Worm (Caenorhabditis elegans) whole organism, early embryonic: ENCODE data around the gene C16D9.9.

Experiments
- B0310.2 ChIP-seq: sonication (generic microtip); optimal IDR thresholded peaks from 2 replicates; lab custom pipeline; 2016; ENCODE audit warnings: mild to moderate bottlenecking, missing genetic modification characterization, missing compliant biosample characterization
- F13C5.2 ChIP-seq: sonication (generic microtip); optimal IDR thresholded peaks from 2 replicates; lab custom pipeline; 2017; ENCODE audit warnings: mild to moderate bottlenecking, missing genetic modification characterization, inconsistent platforms, missing compliant biosample characterization
- aly-1 ChIP-seq: sonication (generic microtip); optimal IDR thresholded peaks from 2 replicates; lab custom pipeline; 2016; ENCODE audit warnings: missing genetic modification characterization, missing compliant biosample characterization
- ama-1 ChIP-seq: fragments of 150-350 bp; optimal IDR thresholded peaks from 2 replicates; lab custom pipeline; 2014
- ceh-13 ChIP-seq: fragments of 200-800 bp; sonication (Bioruptor generic); optimal IDR thresholded peaks from 2 replicates; lab custom pipeline; 2018; ENCODE audit warnings: mild to moderate bottlenecking, missing genetic modification characterization, missing compliant biosample characterization
- ceh-36 ChIP-seq: sonication (generic microtip); optimal IDR thresholded peaks from 2 replicates; lab custom pipeline; 2016; ENCODE audit warnings: missing genetic modification characterization, inconsistent platforms, missing compliant biosample characterization
- ets-7 ChIP-seq: sonication (generic microtip); optimal IDR thresholded peaks from 2 replicates; lab custom pipeline; 2016; ENCODE audit warnings: missing genotype, missing genetic modification characterization, missing compliant biosample characterization
- flt-1 ChIP-seq: fragments of 200-800 bp; sonication (Bioruptor generic); IDR thresholded peaks from 2 replicates; pipeline ENCODE4 v1.3.6; 2022; ENCODE audit warnings: missing genetic modification characterization, missing compliant biosample characterization
- hmbx-1 ChIP-seq: sonication (generic microtip); optimal IDR thresholded peaks from 2 replicates; lab custom pipeline; 2016; ENCODE audit warnings: mild to moderate bottlenecking, missing genetic modification characterization, missing compliant biosample characterization
- hmg-4 ChIP-seq: fragments of 200-800 bp; sonication (Bioruptor generic); optimal IDR thresholded peaks from 2 replicates; lab custom pipeline; 2018; ENCODE audit warnings: mild to moderate bottlenecking, missing genetic modification characterization, missing compliant biosample characterization
- hnd-1 ChIP-seq: sonication (generic microtip); optimal IDR thresholded peaks from 2 replicates; lab custom pipeline; 2016; ENCODE audit warnings: missing genetic modification characterization, missing compliant biosample characterization
- pes-1 ChIP-seq: fragments of 200-800 bp; sonication (Bioruptor generic); IDR thresholded peaks from 2 replicates; pipeline ENCODE4 v1.3.6; 2022; ENCODE audit warnings: missing genetic modification reagents, missing genetic modification characterization, missing compliant biosample characterization
- scrt-1 ChIP-seq: fragments of 200-800 bp; sonication (Bioruptor generic); IDR thresholded peaks from 2 replicates; pipeline ENCODE4 v1.3.6; 2022; ENCODE audit warnings: missing genetic modification characterization, missing compliant biosample characterization
- sea-1 ChIP-seq: fragments of 200-800 bp; sonication (Bioruptor generic); conservative IDR thresholded peaks from 2 replicates; pipeline ENCODE4 v1.3.6; 2022; ENCODE audit warnings: missing genetic modification characterization, missing compliant biosample characterization
- tbx-11 ChIP-seq: fragments of 200-800 bp; sonication (Bioruptor generic); IDR thresholded peaks from 2 replicates; pipeline ENCODE4 v1.3.6; 2022; ENCODE audit warnings: missing genetic modification characterization, missing compliant biosample characterization
- tbx-37 ChIP-seq: fragments of 200-800 bp; sonication (Bioruptor generic); conservative IDR thresholded peaks from 2 replicates; pipeline ENCODE4 v1.3.6; 2022; ENCODE audit warnings: missing genetic modification reagents, missing genetic modification characterization, missing compliant biosample characterization
- tra-4 ChIP-seq: sonication (generic microtip); optimal IDR thresholded peaks from 2 replicates; lab custom pipeline; 2017; ENCODE audit warnings: missing genetic modification characterization, missing compliant biosample characterization

C16D9.9 gene

DNA sequence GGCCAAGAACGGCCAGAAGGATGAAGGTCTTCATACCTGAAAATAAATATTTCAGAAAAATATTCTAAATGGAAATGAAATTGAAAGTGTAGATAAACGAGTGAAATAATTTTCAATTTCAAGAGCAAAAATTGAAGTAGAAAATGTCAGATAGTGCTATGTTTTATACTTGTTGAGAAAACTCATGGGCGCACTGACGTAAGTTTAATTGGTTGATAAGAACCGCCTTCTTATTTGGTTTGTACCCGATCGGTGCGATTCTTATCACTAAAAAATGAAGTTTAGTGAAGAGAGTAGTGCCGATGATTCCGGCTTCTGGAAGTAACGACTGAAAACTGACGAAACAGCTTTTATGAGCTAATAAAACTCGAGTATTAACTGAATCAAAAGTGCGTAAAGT lies 4.9 kb downstream of the C16D9.9 start, which contains the start of the genes asp-6 and asp-12:
Gene asp-6 (minus strand): TSS at position 36 of the 400 bp plus-strand sequence.
Gene asp-12 (plus strand): TSS at position 309 of the 400 bp plus-strand sequence.
- TF ChIP-seq scrt-1 (GFP tag; lab: Robert Waterston, UW): no peak
- TF ChIP-seq pes-1: no peak
- no peak for TF ChIP-seq ets-7 (tag; lab: Kevin White, UChicago)

DNA sequence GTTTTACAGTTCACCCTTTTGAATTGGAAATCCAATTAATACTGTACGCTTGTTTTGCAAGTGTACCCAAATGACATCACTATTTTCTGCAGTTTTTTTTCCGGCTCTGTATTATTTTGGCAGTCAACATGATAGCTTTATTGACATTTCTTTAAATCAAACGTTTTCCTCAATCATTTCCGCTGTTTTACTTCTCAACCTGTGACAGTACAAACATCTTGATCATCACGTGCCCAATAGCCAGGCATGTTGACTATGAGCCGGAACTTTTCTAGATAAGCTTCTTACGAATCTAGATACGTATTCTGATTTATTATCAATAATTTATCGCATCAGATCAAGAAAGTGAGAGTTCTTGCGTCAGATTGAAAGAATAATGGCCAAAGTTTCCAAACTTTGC lies 5.8 kb downstream of the C16D9.9 start:
- TF ChIP-seq flt-1 (GFP tag; lab: Robert Waterston, UW): no peak

DNA sequence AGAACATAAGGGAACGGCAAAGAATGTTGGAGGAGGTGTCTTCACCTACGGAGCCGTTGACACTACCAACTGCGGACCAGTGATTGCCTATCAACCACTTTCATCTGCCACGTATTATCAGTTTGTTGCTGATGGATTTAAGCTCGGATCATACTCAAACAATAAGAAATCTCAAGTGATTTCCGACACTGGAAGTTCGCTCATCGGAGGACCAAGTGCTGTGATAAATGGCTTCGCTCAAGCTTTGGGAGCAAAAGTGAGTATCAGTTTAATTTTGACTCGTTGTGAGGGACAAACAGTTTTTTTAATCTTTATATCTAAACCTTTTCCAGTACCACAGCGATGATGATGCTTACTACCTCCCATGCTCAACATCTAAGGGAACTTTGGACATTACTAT lies 7.4 kb downstream of the C16D9.9 start:
- TF ChIP-seq B0310.2 (no peak), hmbx-1 (tag; lab: Kevin White, UChicago) (no peak), flt-1 (GFP tag; lab: Robert Waterston, UW) (no peak), tbx-11 (GFP tag; lab: Robert Waterston, UW) (no peak), ceh-13 (GFP tag; lab: Kevin White, UChicago) (no peak), F13C5.2 (tag; lab: Kevin White, UChicago) (no peak)

DNA sequence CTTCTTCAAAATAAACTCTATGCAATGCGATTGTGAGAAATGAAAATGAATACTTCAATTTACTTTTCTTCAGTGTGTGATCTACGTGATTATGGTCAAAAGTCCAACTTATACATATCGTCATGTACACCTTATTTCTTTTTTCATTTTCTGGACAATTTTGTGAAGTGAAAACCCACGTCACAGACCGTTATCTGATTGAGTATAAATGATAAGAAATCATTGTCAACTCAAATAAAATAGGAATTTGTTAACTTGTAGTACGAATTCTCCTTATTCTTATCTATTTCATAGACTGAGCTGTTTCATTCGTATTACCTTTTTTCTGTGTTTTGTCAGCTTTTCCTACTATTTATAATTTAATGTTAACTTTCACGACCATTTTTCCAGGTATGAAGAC lies 8.0 kb downstream of the C16D9.9 start, which contains the start of gene asp-5:
Gene asp-5 (plus strand): TSS at position 391 of the 400 bp plus-strand sequence.
- TF ChIP-seq aly-1 (tag; lab: Kevin White, UChicago) (no peak), sea-1 (GFP tag; lab: Robert Waterston, UW) (no peak), ceh-36 (tag; lab: Kevin White, UChicago) (no peak), hmg-4 (GFP tag; lab: Kevin White, UChicago) (no peak), pes-1 (no peak), hmbx-1 (tag; lab: Kevin White, UChicago) (no peak), F13C5.2 (tag; lab: Kevin White, UChicago) (no peak), B0310.2 (no peak), scrt-1 (GFP tag; lab: Robert Waterston, UW) (no peak), ets-7 (tag; lab: Kevin White, UChicago) (no peak)

DNA sequence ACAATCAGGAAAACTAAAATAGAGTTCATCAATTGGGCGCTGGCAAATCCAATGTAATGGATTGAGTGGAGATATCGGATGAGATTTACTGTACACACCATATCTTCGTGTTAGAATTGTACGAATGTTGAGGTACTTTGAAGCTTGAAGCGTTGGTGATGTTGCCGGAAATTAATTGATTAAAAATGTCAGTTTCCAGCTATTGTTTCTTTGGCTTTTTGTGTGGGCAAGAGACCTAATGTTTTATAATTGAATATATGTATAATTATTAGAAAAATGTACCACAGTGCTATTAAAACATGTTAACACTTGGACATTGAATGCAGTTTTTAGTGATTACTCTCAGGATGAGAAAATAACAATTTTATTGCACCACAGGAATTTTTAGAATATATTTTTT lies 14.8 kb downstream of the C16D9.9 start, which contains the start of gene str-136:
Gene str-136 (minus strand): TSS at position 101 of the 400 bp plus-strand sequence.
- TF ChIP-seq tbx-11 (GFP tag; lab: Robert Waterston, UW) (no peak), sea-1 (GFP tag; lab: Robert Waterston, UW) (no peak), B0310.2 (no peak), ets-7 (tag; lab: Kevin White, UChicago) (no peak)

DNA sequence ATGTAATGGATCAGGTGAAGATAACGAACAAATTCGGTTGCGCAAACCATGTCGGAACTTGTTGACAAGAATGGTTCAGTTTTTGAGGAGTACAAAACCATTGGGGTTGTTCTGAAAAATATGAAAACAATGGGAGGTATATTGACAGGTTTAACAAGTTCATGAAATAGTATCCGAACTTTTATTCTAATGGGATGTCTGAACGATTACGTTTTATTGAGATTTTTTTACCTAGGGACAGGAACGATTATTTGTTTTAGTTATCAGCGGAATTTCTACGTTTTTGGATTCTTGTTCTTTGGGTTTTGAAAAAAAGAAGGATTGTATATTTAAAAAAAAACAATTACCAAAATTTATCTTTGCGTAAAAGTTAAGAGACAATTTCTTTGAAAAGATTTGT lies 16.7 kb downstream of the C16D9.9 start, which contains the start of gene str-135:
Gene str-135 (minus strand): TSS at position 101 of the 400 bp plus-strand sequence.
- TF ChIP-seq B0310.2 (no peak), hmbx-1 (tag; lab: Kevin White, UChicago) (no peak), ceh-36 (tag; lab: Kevin White, UChicago) (no peak), ceh-13 (GFP tag; lab: Kevin White, UChicago) (no peak), ama-1 (lab: Kevin White, UChicago) (no peak), aly-1 (tag; lab: Kevin White, UChicago) (no peak), hnd-1 (tag; lab: Kevin White, UChicago) (no peak), sea-1 (GFP tag; lab: Robert Waterston, UW) (no peak), tbx-11 (GFP tag; lab: Robert Waterston, UW) (no peak), tra-4 (tag; lab: Kevin White, UChicago) (no peak), hmg-4 (GFP tag; lab: Kevin White, UChicago) (no peak), ets-7 (tag; lab: Kevin White, UChicago) (no peak), scrt-1 (GFP tag; lab: Robert Waterston, UW) (no peak), tbx-37 (GFP tag; lab: Robert Waterston, UW) (no peak), flt-1 (GFP tag; lab: Robert Waterston, UW) (no peak), pes-1 (no peak), F13C5.2 (tag; lab: Kevin White, UChicago) (no peak)

DNA sequence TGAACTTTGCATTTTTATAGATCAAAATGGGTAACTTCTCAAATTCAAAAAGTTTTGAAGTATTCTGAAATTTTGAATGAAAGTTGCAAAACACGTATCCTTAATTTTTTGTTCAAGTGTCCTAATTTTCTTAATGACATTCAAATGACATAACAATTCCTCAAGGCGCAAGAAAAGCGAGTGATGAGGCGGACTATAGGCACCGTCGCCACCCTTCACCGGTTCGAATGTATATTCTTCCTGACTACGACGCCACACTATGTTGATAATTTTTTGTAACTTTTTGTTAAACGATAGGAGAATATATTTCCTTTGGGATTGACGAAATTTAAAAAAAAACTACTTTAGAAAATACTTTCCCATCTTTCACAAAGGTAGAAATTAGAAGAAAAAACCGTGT lies 17.6 kb downstream of the C16D9.9 start:
- no peak for TF ChIP-seq pes-1
- TF ChIP-seq ceh-36 (tag; lab: Kevin White, UChicago): no peak
- TF ChIP-seq hnd-1 (tag; lab: Kevin White, UChicago): no peak

DNA sequence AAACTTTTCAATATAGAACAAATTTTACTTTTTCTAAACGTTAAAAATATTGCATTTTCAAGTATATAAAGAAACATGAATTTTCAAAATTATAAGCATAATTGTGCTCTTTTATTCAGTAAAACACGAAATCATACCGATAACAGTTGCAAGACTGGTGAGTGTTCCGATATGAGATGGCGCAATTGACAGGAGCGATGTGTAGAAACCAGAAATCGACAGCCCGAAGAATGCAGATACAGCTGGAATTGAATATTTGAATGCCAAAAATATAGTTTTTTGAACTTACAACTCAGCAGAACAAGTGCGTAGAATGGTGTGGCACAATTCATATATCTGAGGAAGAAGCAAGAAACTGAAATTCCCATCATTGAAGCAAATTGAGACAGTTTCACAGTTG lies 18.9 kb downstream of the C16D9.9 start:
- no peak for TF ChIP-seq aly-1 (tag; lab: Kevin White, UChicago)
- TF ChIP-seq pes-1: no peak
- TF ChIP-seq hmg-4 (GFP tag; lab: Kevin White, UChicago): no peak
- TF ChIP-seq ceh-13 (GFP tag; lab: Kevin White, UChicago): no peak
- no peak for TF ChIP-seq ets-7 (tag; lab: Kevin White, UChicago)
- no peak for TF ChIP-seq ceh-36 (tag; lab: Kevin White, UChicago)
- TF ChIP-seq tra-4 (tag; lab: Kevin White, UChicago): no peak
- no peak for TF ChIP-seq F13C5.2 (tag; lab: Kevin White, UChicago)
- TF ChIP-seq hnd-1 (tag; lab: Kevin White, UChicago): no peak
- TF ChIP-seq sea-1 (GFP tag; lab: Robert Waterston, UW): no peak
- TF ChIP-seq ama-1 (lab: Kevin White, UChicago): no peak
- TF ChIP-seq tbx-37 (GFP tag; lab: Robert Waterston, UW): no peak
- TF ChIP-seq tbx-11 (GFP tag; lab: Robert Waterston, UW): no peak
- TF ChIP-seq hmbx-1 (tag; lab: Kevin White, UChicago): no peak
- no peak for TF ChIP-seq scrt-1 (GFP tag; lab: Robert Waterston, UW)
- no peak for TF ChIP-seq B0310.2
- no peak for TF ChIP-seq flt-1 (GFP tag; lab: Robert Waterston, UW)
